Fruit fly (Drosophila melanogaster): ENCODE measurements around the gene CG43389.

DNA sequence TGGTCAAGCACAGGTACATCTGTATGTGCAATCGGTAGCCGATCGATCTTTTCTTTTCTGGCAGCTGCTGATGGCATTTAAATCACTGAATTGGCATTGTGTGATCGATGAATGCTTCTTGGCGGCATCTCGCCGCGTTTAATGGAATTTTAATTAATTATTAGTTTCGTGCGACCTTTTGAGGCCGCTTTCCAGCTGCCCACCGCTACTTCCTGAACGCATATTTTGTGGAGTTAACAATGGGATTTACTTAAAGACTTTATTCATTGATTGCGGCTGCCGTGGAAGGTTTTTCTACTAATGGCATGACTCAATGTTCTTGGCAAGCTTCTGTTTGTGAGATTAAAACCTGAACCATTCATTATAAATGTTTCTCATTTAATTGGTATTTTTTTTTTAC is 13.8 kb downstream of the CG43389 start:
- no peak for TF ChIP-seq CG8478 (optimal IDR thresholded peaks at IDR 0.05)
- no peak for TF ChIP-seq Dll (optimal IDR thresholded peaks at IDR 0.05)
- no peak for TF ChIP-seq pan (optimal IDR thresholded peaks at IDR 0.05)
- TF ChIP-seq usp (GFP tag; optimal IDR thresholded peaks at IDR 0.05), result no peak
- no peak for TF ChIP-seq EcR (GFP tag; optimal IDR thresholded peaks at IDR 0.05)
- TF ChIP-seq psq (optimal IDR thresholded peaks at IDR 0.05), result no peak

Data from whole organism.